Fruit fly (Drosophila melanogaster) whole organism, embryonic: Measurements from ENCODE around the gene CG18765.
A peak's percentile ranks its signal among the peaks of the same experiment; 100 is the strongest.

Experiments
- ATbp ChIP-seq: fragments of 200-800 bp; sonication (Bioruptor generic); optimal IDR thresholded peaks from 2 replicates; lab custom pipeline; 2017; ENCODE audit warnings: missing biosample characterization, mild to moderate bottlenecking, missing genetic modification characterization, missing genetic modification reagents
- Adf1 ChIP-seq: fragments of 200-800 bp; sonication (Bioruptor generic); IDR thresholded peaks from 2 replicates; pipeline ENCODE4 v1.3.6; 2022; ENCODE audit warnings: missing biosample characterization, missing genetic modification characterization
- Atf6 ChIP-seq: fragments of 200-800 bp; sonication (Bioruptor generic); IDR thresholded peaks from 2 replicates; pipeline ENCODE4 v1.3.6; 2022; ENCODE audit warnings: missing biosample characterization, missing genetic modification characterization
- Awh ChIP-seq: fragments of 200-800 bp; sonication (Bioruptor generic); IDR thresholded peaks from 2 replicates; pipeline ENCODE4, ENCODE4 v1.3.6; 2022; ENCODE audit warnings: missing biosample characterization, missing genetic modification characterization
- CG12744 ChIP-seq: fragments of 200-800 bp; sonication (Bioruptor generic); optimal IDR thresholded peaks from 2 replicates; lab custom pipeline; 2016; ENCODE audit warnings: missing biosample characterization, missing genetic modification characterization
- CG14667 ChIP-seq: fragments of 200-800 bp; sonication (Bioruptor generic); IDR thresholded peaks from 2 replicates; pipeline ENCODE4 v1.3.6; 2022; ENCODE audit warnings: missing biosample characterization, missing genetic modification characterization
- CG14860 ChIP-seq: fragments of 200-800 bp; sonication (Bioruptor generic); IDR thresholded peaks from 3 replicates; pipeline ENCODE4 v1.3.6; 2022; ENCODE audit warnings: missing biosample characterization, missing genetic modification characterization; ENCODE audit not compliant: partially characterized antibody
- CG14965 ChIP-seq: fragments of 200-800 bp; sonication (Bioruptor generic); optimal IDR thresholded peaks from 2 replicates; lab custom pipeline; 2016; ENCODE audit warnings: missing biosample characterization, missing genetic modification characterization, borderline replicate concordance
- CG15073 ChIP-seq: fragments of 200-800 bp; sonication (Bioruptor generic); optimal IDR thresholded peaks from 2 replicates; lab custom pipeline; 2016; ENCODE audit warnings: missing biosample characterization, missing genetic modification characterization
- CG15514 ChIP-seq: fragments of 200-800 bp; sonication (Bioruptor generic); optimal IDR thresholded peaks from 3 replicates; lab custom pipeline; 2017; ENCODE audit warnings: missing biosample characterization, missing genetic modification characterization, mild to moderate bottlenecking, moderate library complexity, missing genetic modification reagents
- CG15601 ChIP-seq: fragments of 200-800 bp; sonication (Bioruptor generic); optimal IDR thresholded peaks from 3 replicates; lab custom pipeline; 2019; ENCODE audit warnings: missing biosample characterization, mild to moderate bottlenecking, missing genetic modification characterization, moderate library complexity
- CG17802 ChIP-seq: fragments of 200-800 bp; sonication (Bioruptor generic); optimal IDR thresholded peaks from 2 replicates; lab custom pipeline; 2018; ENCODE audit warnings: missing biosample characterization, mild to moderate bottlenecking, missing genetic modification characterization, moderate library complexity
- CG30020 ChIP-seq: fragments of 200-800 bp; optimal IDR thresholded peaks from 2 replicates; lab custom pipeline; 2019; ENCODE audit warnings: missing biosample characterization, mild to moderate bottlenecking, missing genetic modification characterization, moderate library complexity
- CG3838 ChIP-seq: fragments of 200-800 bp; sonication (Bioruptor generic); optimal IDR thresholded peaks from 3 replicates; lab custom pipeline; 2016; ENCODE audit warnings: missing biosample characterization, missing genetic modification characterization
- CG4328 ChIP-seq: fragments of 200-800 bp; sonication (Bioruptor generic); optimal IDR thresholded peaks from 3 replicates; lab custom pipeline; 2017; ENCODE audit warnings: missing biosample characterization, missing genetic modification reagents, missing genetic modification characterization
- CG4617 ChIP-seq: fragments of 200-800 bp; sonication (Bioruptor generic); optimal IDR thresholded peaks from 3 replicates; lab custom pipeline; 2016; ENCODE audit warnings: missing biosample characterization, missing genetic modification characterization, borderline replicate concordance
- CG6175 ChIP-seq: fragments of 200-800 bp; sonication (Bioruptor generic); IDR thresholded peaks from 3 replicates; pipeline ENCODE4 v1.3.6; 2022; ENCODE audit warnings: missing biosample characterization, missing genetic modification characterization
- CG6854 ChIP-seq: fragments of 200-800 bp; sonication (Bioruptor generic); optimal IDR thresholded peaks from 3 replicates; lab custom pipeline; 2017; ENCODE audit warnings: missing biosample characterization, mild to moderate bottlenecking, missing genetic modification characterization
- CG7357 ChIP-seq: fragments of 200-800 bp; sonication (Bioruptor generic); IDR thresholded peaks from 3 replicates; pipeline ENCODE4 v1.3.6; 2022; ENCODE audit warnings: missing biosample characterization, missing genetic modification characterization
- CG8924 ChIP-seq: fragments of 200-800 bp; optimal IDR thresholded peaks from 3 replicates; lab custom pipeline; 2019; ENCODE audit warnings: missing biosample characterization, mild to moderate bottlenecking, missing genetic modification characterization, moderate library complexity
- CG8944 ChIP-seq: fragments of 200-800 bp; sonication (Bioruptor generic); optimal IDR thresholded peaks from 3 replicates; lab custom pipeline; 2016; ENCODE audit warnings: missing biosample characterization, missing genetic modification characterization
- CG9727 ChIP-seq: fragments of 200-800 bp; sonication (Bioruptor generic); optimal IDR thresholded peaks from 3 replicates; lab custom pipeline; 2017; ENCODE audit warnings: missing biosample characterization, mild to moderate bottlenecking, missing genetic modification characterization
- Chrac-16 ChIP-seq: fragments of 200-800 bp; sonication (Bioruptor generic); optimal IDR thresholded peaks from 3 replicates; lab custom pipeline; 2016; ENCODE audit warnings: missing biosample characterization, missing genetic modification characterization
- Dfd ChIP-seq, 2 experiments: fragments of >200 bp; optimal IDR thresholded peaks; 2 replicates each; lab custom pipeline; 2017; ENCODE audit warnings: missing biosample characterization in 2 of 2, missing genetic modification characterization in 2 of 2
- Hand ChIP-seq: fragments of 200-800 bp; sonication (Bioruptor generic); optimal IDR thresholded peaks from 2 replicates; lab custom pipeline; 2017; ENCODE audit warnings: mild to moderate bottlenecking, missing biosample characterization, missing genetic modification reagents, missing genetic modification characterization
- HmgZ ChIP-seq: fragments of 200-800 bp; sonication (Bioruptor generic); optimal IDR thresholded peaks from 2 replicates; lab custom pipeline; 2018; ENCODE audit warnings: missing biosample characterization, mild to moderate bottlenecking, missing genetic modification characterization
- Hr3 ChIP-seq: fragments of 200-800 bp; sonication (Bioruptor generic); optimal IDR thresholded peaks from 3 replicates; lab custom pipeline; 2016; ENCODE audit warnings: missing biosample characterization, missing genetic modification characterization
- Hr39 ChIP-seq: fragments of >200 bp; optimal IDR thresholded peaks from 2 replicates; lab custom pipeline; 2017
- MTF-1 ChIP-seq: fragments of 200-800 bp; sonication (Bioruptor generic); optimal IDR thresholded peaks from 2 replicates; lab custom pipeline; 2018; ENCODE audit warnings: missing biosample characterization, mild to moderate bottlenecking, missing genetic modification characterization, borderline replicate concordance
- NK7.1 ChIP-seq: fragments of 200-800 bp; sonication (Bioruptor generic); optimal IDR thresholded peaks from 3 replicates; lab custom pipeline; 2016; ENCODE audit warnings: missing biosample characterization, missing genetic modification characterization
- amos ChIP-seq: fragments of 200-800 bp; sonication (Bioruptor generic); IDR thresholded peaks from 2 replicates; pipeline ENCODE4 v1.3.6; 2022; ENCODE audit warnings: missing biosample characterization, missing genetic modification characterization; ENCODE audit not compliant: partially characterized antibody
- aop ChIP-seq: fragments of 200-800 bp; sonication (Bioruptor generic); IDR thresholded peaks from 2 replicates; pipeline ENCODE4 v1.3.6; 2022; ENCODE audit warnings: missing biosample characterization, missing genetic modification characterization
- ato ChIP-seq: fragments of 200-800 bp; sonication (Bioruptor generic); IDR thresholded peaks from 2 replicates; pipeline ENCODE4 v1.3.6; 2022; ENCODE audit warnings: missing biosample characterization, missing genetic modification characterization; ENCODE audit not compliant: partially characterized antibody
- az2 ChIP-seq: fragments of 200-800 bp; sonication (Bioruptor generic); optimal IDR thresholded peaks from 3 replicates; lab custom pipeline; 2016; ENCODE audit warnings: missing biosample characterization, missing genetic modification characterization
- crol ChIP-seq: fragments of 200-800 bp; sonication (Bioruptor generic); IDR thresholded peaks from 2 replicates; pipeline ENCODE4 v1.3.6; 2022; ENCODE audit warnings: missing biosample characterization, missing genetic modification characterization
- emc ChIP-seq: fragments of 200-800 bp; sonication (Bioruptor generic); optimal IDR thresholded peaks from 2 replicates; lab custom pipeline; 2016; ENCODE audit warnings: missing biosample characterization, missing genetic modification characterization
- fd3F ChIP-seq: fragments of 200-800 bp; sonication (Bioruptor generic); optimal IDR thresholded peaks from 2 replicates; lab custom pipeline; 2018; ENCODE audit warnings: missing biosample characterization, mild to moderate bottlenecking, missing genetic modification characterization, moderate library complexity
- gem ChIP-seq: fragments of 200-800 bp; sonication (Bioruptor generic); optimal IDR thresholded peaks from 2 replicates; lab custom pipeline; 2019; ENCODE audit warnings: missing biosample characterization, mild to moderate bottlenecking, missing genetic modification characterization, moderate library complexity
- inv ChIP-seq: fragments of 200-800 bp; sonication (Bioruptor generic); IDR thresholded peaks from 2 replicates; pipeline ENCODE4 v1.3.6; 2022; ENCODE audit warnings: missing biosample characterization, missing genetic modification characterization; ENCODE audit not compliant: partially characterized antibody
- kay ChIP-seq: fragments of 200-800 bp; sonication (Bioruptor generic); optimal IDR thresholded peaks from 2 replicates; lab custom pipeline; 2016; ENCODE audit warnings: missing biosample characterization, missing genetic modification characterization
- lab ChIP-seq: fragments of 200-800 bp; sonication (Bioruptor generic); optimal IDR thresholded peaks from 3 replicates; lab custom pipeline; 2017; ENCODE audit warnings: missing biosample characterization, missing genetic modification characterization, mild to moderate bottlenecking, moderate library complexity, missing genetic modification reagents
- pita ChIP-seq: fragments of 200-800 bp; sonication (Bioruptor generic); optimal IDR thresholded peaks from 2 replicates; lab custom pipeline; 2017; ENCODE audit warnings: missing biosample characterization, mild to moderate bottlenecking, missing genetic modification characterization
- rib ChIP-seq: fragments of 200-800 bp; sonication (Bioruptor generic); IDR thresholded peaks from 2 replicates; pipeline ENCODE4 v1.3.6; 2022; ENCODE audit warnings: missing biosample characterization, missing genetic modification characterization
- run ChIP-seq: fragments of 200-800 bp; sonication (Bioruptor generic); optimal IDR thresholded peaks from 3 replicates; lab custom pipeline; 2018; ENCODE audit warnings: missing biosample characterization, mild to moderate bottlenecking, missing genetic modification characterization
- sc ChIP-seq, 3 experiments: fragments of >200 bp in 2 of 3; fragments of 200-800 bp in 1 of 3; sonication (Bioruptor generic) in 1 of 3; optimal IDR thresholded peaks; 2 replicates in 2 of 3; 3 replicates in 1 of 3; lab custom pipeline; 2017; ENCODE audit warnings: mild to moderate bottlenecking in 1 of 3, missing biosample characterization in 1 of 3, missing genetic modification characterization in 1 of 3, missing genetic modification reagents in 1 of 3
- sim ChIP-seq: fragments of 200-800 bp; sonication (Bioruptor generic); IDR thresholded peaks from 2 replicates; pipeline ENCODE4 v1.3.6; 2022; ENCODE audit warnings: missing biosample characterization, missing genetic modification characterization
- wor ChIP-seq: fragments of 200-800 bp; sonication (Bioruptor generic); IDR thresholded peaks from 2 replicates; pipeline ENCODE4 v1.3.6; 2022; ENCODE audit warnings: missing biosample characterization, missing genetic modification characterization
- yki ChIP-seq: fragments of >200 bp; optimal IDR thresholded peaks from 3 replicates; lab custom pipeline; 2018

CG18765 gene

dm6 chr3R:11650105-11651039, 41.2 kb downstream of the CG18765 start, which contains the start of the genes Csk and Elp1 (continued):
- TF ChIP-seq CG4617 (GFP tag; lab: Kevin White, UChicago) (peak; percentile 79), rib (GFP tag; lab: Robert Waterston, UW) (no peak), Hand (no peak), CG3838 (GFP tag; lab: Kevin White, UChicago) (no peak), CG15514 (GFP tag; lab: Kevin White, UChicago) (peak; percentile 74), CG12744 (GFP tag; lab: Kevin White, UChicago) (no peak), HmgZ (tag; lab: Kevin White, UChicago) (peak; percentile 75), Awh (GFP tag; lab: Robert Waterston, UW) (no peak), Hr39 (lab: Kevin White, UChicago) (no peak), sim (GFP tag; lab: Robert Waterston, UW) (no peak), pita (GFP tag; lab: Kevin White, UChicago) (no peak), amos (GFP tag; lab: Robert Waterston, UW) (0 out of 2 replicates have a peak, but pooled peaks have one; percentile 29), emc (GFP tag; lab: Kevin White, UChicago) (no peak), Hr3 (GFP tag; lab: Kevin White, UChicago) (peak; percentile 58), wor (GFP tag; lab: Robert Waterston, UW) (no peak), CG8944 (GFP tag; lab: Kevin White, UChicago) (peak; percentile 31), CG14860 (GFP tag; lab: Robert Waterston, UW) (no peak), CG6175 (GFP tag; lab: Robert Waterston, UW) (no peak), ATbp (no peak), crol (GFP tag; lab: Robert Waterston, UW) (no peak), CG30020 (tag; lab: Kevin White, UChicago) (peak; percentile 73), sc (optimal IDR thresholded peaks at IDR 0.05; lab: Kevin White, UChicago) (no peak), sc (GFP tag; optimal IDR thresholded peaks at IDR 0.05; lab: Kevin White, UChicago) (no peak), lab (peak; percentile 69), Atf6 (GFP tag; lab: Robert Waterston, UW) (0 out of 2 replicates have a peak, but pooled peaks have one; percentile 17), CG9727 (peak; percentile 65), MTF-1 (no peak), CG15073 (GFP tag; lab: Kevin White, UChicago) (no peak), CG6854 (GFP tag; lab: Kevin White, UChicago) (no peak), aop (GFP tag; lab: Robert Waterston, UW) (no peak), inv (GFP tag; lab: Robert Waterston, UW) (peak; percentile 37; the same call in 1 of the 2 replicates), Chrac-16 (GFP tag; lab: Kevin White, UChicago) (peak; percentile 57), Adf1 (GFP tag; lab: Robert Waterston, UW) (peak; percentile 74), run (peak; percentile 18), CG7357 (0 out of 3 replicates have a peak, but pooled peaks have one; percentile 31), gem (peak; percentile 74), CG14667 (GFP tag; lab: Robert Waterston, UW) (no peak), NK7.1 (GFP tag; lab: Kevin White, UChicago) (no peak), CG15601 (tag; lab: Kevin White, UChicago) (peak; percentile 64), Dfd (GFP tag; optimal IDR thresholded peaks at IDR 0.05; lab: Kevin White, UChicago) (no peak), fd3F (peak; percentile 19), ato (GFP tag; lab: Robert Waterston, UW) (no peak), az2 (GFP tag; lab: Kevin White, UChicago) (peak; percentile 18), CG8924 (tag; lab: Kevin White, UChicago) (peak; percentile 62), CG14965 (GFP tag; lab: Kevin White, UChicago) (no peak), CG17802 (tag; lab: Kevin White, UChicago) (no peak), CG4328 (GFP tag; lab: Kevin White, UChicago) (peak; percentile 41), yki (lab: Kevin White, UChicago) (no peak), kay (peak; percentile 38)
